Worm (Caenorhabditis elegans) whole organism, young adult: ENCODE data around the gene Y56A3A.30.

ENCODE experiments used
- B0336.3 ChIP-seq: fragments of 200-800 bp; sonication (Bioruptor generic); IDR thresholded peaks from 2 replicates; pipeline ENCODE4 v1.3.6; 2022; ENCODE audit warnings: missing genetic modification characterization, missing compliant biosample characterization
- C17E4.6 ChIP-seq: fragments of 200-800 bp; sonication (Bioruptor generic); IDR thresholded peaks from 2 replicates; pipeline ENCODE4 v1.3.6; 2022; ENCODE audit warnings: missing genetic modification reagents, missing genetic modification characterization, missing compliant biosample characterization
- F10E7.11 ChIP-seq: sonication (generic microtip); optimal IDR thresholded peaks from 2 replicates; lab custom pipeline; 2017; ENCODE audit warnings: mild to moderate bottlenecking, missing genetic modification characterization, moderate library complexity, missing compliant biosample characterization
- F52B5.7 ChIP-seq: sonication (generic microtip); optimal IDR thresholded peaks from 2 replicates; lab custom pipeline; 2016; ENCODE audit warnings: mild to moderate bottlenecking, missing genetic modification characterization, missing compliant biosample characterization
- F57A8.1 ChIP-seq: fragments of 200-800 bp; sonication (Bioruptor generic); optimal IDR thresholded peaks from 2 replicates; lab custom pipeline; 2018; ENCODE audit warnings: mild to moderate bottlenecking, missing genetic modification characterization, moderate library complexity, missing compliant biosample characterization
- Y53G8AR.9 ChIP-seq: fragments of 200-800 bp; sonication (Bioruptor generic); conservative IDR thresholded peaks from 2 replicates; pipeline ENCODE4 v1.3.6; 2022; ENCODE audit warnings: missing genetic modification reagents, missing genetic modification characterization, missing compliant biosample characterization
- Y56A3A.18 ChIP-seq: fragments of 200-800 bp; sonication (Bioruptor generic); IDR thresholded peaks from 2 replicates; pipeline ENCODE4 v1.3.6; 2022; ENCODE audit warnings: missing genetic modification reagents, missing genetic modification characterization, missing compliant biosample characterization
- Y67H2A.10 ChIP-seq: fragments of 200-800 bp; sonication (Bioruptor generic); conservative IDR thresholded peaks from 2 replicates; pipeline ENCODE4 v1.3.6; 2022; ENCODE audit warnings: missing genetic modification reagents, missing genetic modification characterization, missing compliant biosample characterization
- Y79H2A.3 ChIP-seq: fragments of 200-800 bp; sonication (Bioruptor generic); conservative IDR thresholded peaks from 2 replicates; pipeline ENCODE4 v1.3.6; 2022; ENCODE audit warnings: missing genetic modification reagents, missing genetic modification characterization, missing compliant biosample characterization
- ama-1 ChIP-seq, 3 experiments: fragments of 150-350 bp in 1 of 3; sonication (generic microtip) in 2 of 3; optimal IDR thresholded peaks; 2 replicates each; lab custom pipeline; 2014 to 2018; ENCODE audit warnings: missing biosample characterization in 2 of 3, missing genetic modification characterization in 2 of 3, missing genetic modification reagents in 2 of 3
- atf-7 ChIP-seq: sonication (generic microtip); optimal IDR thresholded peaks from 2 replicates; lab custom pipeline; 2017; ENCODE audit warnings: mild to moderate bottlenecking, missing genetic modification characterization, missing compliant biosample characterization
- cebp-1 ChIP-seq, 2 experiments: fragments of 200-800 bp in 1 of 2; sonication (Bioruptor generic) in 1 of 2; sonication (generic microtip) in 1 of 2; IDR thresholded peaks in 1 of 2; optimal IDR thresholded peaks in 1 of 2; 2 replicates each; pipeline versions ENCODE4 v1.3.6 to Lab custom; 2017 to 2022; ENCODE audit warnings: missing compliant biosample characterization in 2 of 2, missing genetic modification characterization in 2 of 2, mild to moderate bottlenecking in 1 of 2, missing genetic modification reagents in 1 of 2, moderate library complexity in 1 of 2
- dox-1 ChIP-seq: fragments of 200-800 bp; sonication (Bioruptor generic); IDR thresholded peaks from 2 replicates; pipeline ENCODE4 v1.3.6; 2022; ENCODE audit warnings: missing genetic modification reagents, missing genetic modification characterization, missing compliant biosample characterization
- efl-1 ChIP-seq: fragments of 150-350 bp; optimal IDR thresholded peaks from 2 replicates; lab custom pipeline; 2014; ENCODE audit warnings: missing biosample characterization, missing genetic modification reagents, missing genetic modification characterization
- egl-44 ChIP-seq: fragments of 200-800 bp; sonication (Bioruptor generic); IDR thresholded peaks from 2 replicates; pipeline ENCODE4 v1.3.6; 2022; ENCODE audit warnings: missing genetic modification reagents, missing genetic modification characterization, missing compliant biosample characterization
- egrh-3 ChIP-seq: fragments of 200-800 bp; sonication (Bioruptor generic); IDR thresholded peaks from 2 replicates; pipeline ENCODE4 v1.3.6; 2022; ENCODE audit warnings: missing genetic modification reagents, missing genetic modification characterization, missing compliant biosample characterization
- hlh-12 ChIP-seq: sonication (generic microtip); optimal IDR thresholded peaks from 2 replicates; lab custom pipeline; 2016; ENCODE audit warnings: missing genetic modification characterization, missing compliant biosample characterization
- hrde-1 ChIP-seq: sonication (generic microtip); optimal IDR thresholded peaks from 2 replicates; lab custom pipeline; 2016; ENCODE audit warnings: missing genetic modification characterization, mild to moderate bottlenecking, missing compliant biosample characterization, moderate library complexity, missing genotype, missing genetic modification reagents, borderline replicate concordance
- hsf-1 ChIP-seq: fragments of 200-800 bp; sonication (Bioruptor generic); IDR thresholded peaks from 2 replicates; pipeline ENCODE4 v1.3.6; 2022; ENCODE audit warnings: missing genetic modification reagents, missing genetic modification characterization, missing compliant biosample characterization
- lin-54 ChIP-seq: fragments of 200-800 bp; sonication (Bioruptor generic); optimal IDR thresholded peaks from 2 replicates; lab custom pipeline; 2018; ENCODE audit warnings: mild to moderate bottlenecking, missing genetic modification characterization, missing compliant biosample characterization
- mes-4 ChIP-seq: sonication (generic microtip); optimal IDR thresholded peaks from 2 replicates; lab custom pipeline; 2016; ENCODE audit warnings: missing genotype, missing genetic modification characterization, missing compliant biosample characterization
- mxl-1 ChIP-seq: sonication (generic microtip); optimal IDR thresholded peaks from 2 replicates; lab custom pipeline; 2016; ENCODE audit warnings: missing genetic modification characterization, missing compliant biosample characterization
- nfya-2 ChIP-seq: fragments of 200-800 bp; sonication (Bioruptor generic); IDR thresholded peaks from 2 replicates; pipeline ENCODE4 v1.3.6; 2022; ENCODE audit warnings: missing genetic modification reagents, missing genetic modification characterization, missing compliant biosample characterization
- nfyb-1 ChIP-seq: fragments of 200-800 bp; sonication (Bioruptor generic); IDR thresholded peaks from 2 replicates; pipeline ENCODE4 v1.3.6; 2022; ENCODE audit warnings: missing genetic modification reagents, missing genetic modification characterization, missing compliant biosample characterization
- nhr-27 ChIP-seq: fragments of 200-800 bp; sonication (Bioruptor generic); optimal IDR thresholded peaks from 2 replicates; lab custom pipeline; 2018; ENCODE audit warnings: mild to moderate bottlenecking, missing genetic modification characterization, moderate library complexity, missing compliant biosample characterization
- nhr-90 ChIP-seq: sonication (generic microtip); optimal IDR thresholded peaks from 2 replicates; lab custom pipeline; 2016; ENCODE audit warnings: missing genotype, mild to moderate bottlenecking, missing genetic modification characterization, missing compliant biosample characterization
- sptf-2 ChIP-seq: fragments of 200-800 bp; sonication (Bioruptor generic); optimal IDR thresholded peaks from 2 replicates; lab custom pipeline; 2018; ENCODE audit warnings: mild to moderate bottlenecking, missing genetic modification characterization, missing compliant biosample characterization
- tlf-1 ChIP-seq: fragments of 200-800 bp; sonication (Bioruptor generic); optimal IDR thresholded peaks from 2 replicates; lab custom pipeline; 2018; ENCODE audit warnings: mild to moderate bottlenecking, missing genetic modification characterization, missing compliant biosample characterization
- zfh-2 ChIP-seq: fragments of 200-800 bp; sonication (Bioruptor generic); conservative IDR thresholded peaks from 2 replicates; pipeline ENCODE4 v1.3.6; 2022; ENCODE audit warnings: missing genetic modification reagents, missing genetic modification characterization, missing compliant biosample characterization
- ztf-25 ChIP-seq: fragments of 200-800 bp; sonication (Bioruptor generic); IDR thresholded peaks from 2 replicates; pipeline ENCODE4 v1.3.6; 2022; ENCODE audit warnings: missing genetic modification reagents, missing genetic modification characterization, missing compliant biosample characterization
- ztf-26 ChIP-seq: sonication (generic microtip); optimal IDR thresholded peaks from 2 replicates; lab custom pipeline; 2017; ENCODE audit warnings: missing genetic modification characterization, missing compliant biosample characterization

The Y56A3A.30 gene

DNA sequence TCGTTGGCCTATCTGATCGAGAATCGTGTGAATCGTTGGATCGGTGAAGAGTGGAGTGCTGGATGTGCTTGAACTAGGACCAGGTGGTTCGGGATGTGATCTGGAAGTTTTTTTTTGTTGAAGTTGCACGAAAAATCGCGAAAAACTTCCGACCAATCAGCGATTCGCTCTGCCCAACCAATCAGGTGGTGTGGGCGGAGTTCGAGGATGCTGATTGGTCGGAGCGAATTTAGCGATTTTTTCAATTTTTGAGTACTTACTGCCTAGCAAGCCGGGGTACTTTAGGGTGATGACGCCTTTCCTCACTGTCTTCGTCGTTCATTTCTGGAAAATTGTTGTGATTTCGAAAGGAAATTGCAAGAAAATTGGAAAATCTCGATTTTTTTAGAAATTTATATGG is at the start of gene Y56A3A.30:
Gene Y56A3A.30, minus strand, starts transcription at position 324 of the 400 bp plus-strand sequence.
- TF ChIP-seq egl-44 (GFP tag; lab: Robert Waterston, UW) = no peak
- no peak for TF ChIP-seq lin-54 (GFP tag; lab: Kevin White, UChicago)
- TF ChIP-seq Y53G8AR.9 (GFP tag; lab: Robert Waterston, UW) = no peak
- TF ChIP-seq nhr-90 (tag; lab: Kevin White, UChicago) = no peak
- 0 out of 2 replicates have a peak, but pooled peaks have one; percentile 18 for TF ChIP-seq nfyb-1 (GFP tag; lab: Robert Waterston, UW)

DNA sequence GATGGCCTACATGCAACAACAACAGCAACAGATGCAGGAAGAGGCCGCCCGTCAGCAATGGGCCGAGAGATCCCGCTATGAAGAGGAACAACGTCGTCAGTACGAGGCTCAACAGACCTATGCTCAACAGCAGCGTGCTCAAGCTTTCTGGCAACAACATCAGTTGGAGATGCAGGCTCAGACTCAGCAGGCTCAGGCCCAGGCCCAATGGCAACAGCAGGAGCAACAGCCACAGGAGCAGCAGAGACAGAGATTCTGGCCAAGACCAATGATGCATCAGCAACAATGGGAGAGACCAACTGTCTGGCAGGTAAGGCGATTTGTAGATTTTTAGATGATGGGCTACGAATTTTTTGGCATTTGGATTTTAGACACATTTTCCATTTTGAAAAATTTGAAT is 43.4 kb upstream of the Y56A3A.30 start:
- TF ChIP-seq Y56A3A.18 (GFP tag; lab: Robert Waterston, UW) (no peak), zfh-2 (peak; percentile 73), ztf-26 (tag; lab: Kevin White, UChicago) (no peak), mxl-1 (no peak), egrh-3 (GFP tag; lab: Robert Waterston, UW) (0 out of 2 replicates have a peak, but pooled peaks have one; percentile 26), F52B5.7 (tag; lab: Kevin White, UChicago) (no peak), hsf-1 (0 out of 2 replicates have a peak, but pooled peaks have one; percentile 8), dox-1 (GFP tag; lab: Robert Waterston, UW) (0 out of 2 replicates have a peak, but pooled peaks have one; percentile 29), B0336.3 (GFP tag; lab: Robert Waterston, UW) (peak; percentile 67; the same call in 1 of the 2 replicates), Y79H2A.3 (GFP tag; lab: Robert Waterston, UW) (no peak), lin-54 (GFP tag; lab: Kevin White, UChicago) (no peak), F57A8.1 (peak; percentile 16), F10E7.11 (tag; lab: Kevin White, UChicago) (no peak)
- TF ChIP-seq, all 124 proteins: peak for 6

- TF ChIP-seq hrde-1 (tag; lab: Kevin White, UChicago) (no peak), Y67H2A.10 (GFP tag; lab: Robert Waterston, UW) (no peak), hlh-12 (tag; lab: Kevin White, UChicago) (no peak), ztf-25 (GFP tag; lab: Robert Waterston, UW) (no peak), atf-7 (peak; percentile 76), efl-1 (GFP tag; lab: Kevin White, UChicago) (no peak), mes-4 (tag; lab: Kevin White, UChicago) (no peak), ama-1 (optimal IDR thresholded peaks at IDR 0.05; lab: Kevin White, UChicago) (peak; percentile 9), ama-1 (GFP tag; optimal IDR thresholded peaks at IDR 0.05; lab: Kevin White, UChicago) (no peak)
Measured at ce11 chrIII:12020074-12020602, 41.3 kb upstream of the Y56A3A.30 start, which contains the start of gene brp-1. Gene brp-1, plus strand, starts transcription at chrIII:12020552.

ce11 chrIII:12017999-12018398 is 39.1 kb upstream of the Y56A3A.30 start:
- TF ChIP-seq nhr-27 (tag; lab: Kevin White, UChicago) (no peak), sptf-2 (GFP tag; lab: Kevin White, UChicago) (no peak), C17E4.6 (GFP tag; lab: Robert Waterston, UW) (no peak), hsf-1 (no peak), hlh-12 (tag; lab: Kevin White, UChicago) (no peak), nfya-2 (GFP tag; lab: Robert Waterston, UW) (no peak), tlf-1 (GFP tag; lab: Kevin White, UChicago) (no peak)

ce11 chrIII:12015611-12016010 is 36.7 kb upstream of the Y56A3A.30 start:
- no peak for TF ChIP-seq cebp-1 (GFP tag; IDR thresholded peaks at IDR 0.05; lab: Robert Waterston, UW)
- TF ChIP-seq cebp-1 (tag; optimal IDR thresholded peaks at IDR 0.05; lab: Kevin White, UChicago) = peak; percentile 13
- no peak for TF ChIP-seq nfyb-1 (GFP tag; lab: Robert Waterston, UW)
